Fruit fly (Drosophila melanogaster) Kc167 (cell line): ENCODE measurements around the gene CG33303.

ENCODE experiments used
- Myc ChIP-seq: fragments of >200 bp; optimal IDR thresholded peaks from 2 replicates; lab custom pipeline; 2017; ENCODE audit warnings: missing external identifiers
- Sin3A ChIP-seq: fragments of >200 bp; optimal IDR thresholded peaks from 2 replicates; lab custom pipeline; 2018; ENCODE audit warnings: missing external identifiers
- h ChIP-seq: fragments of >200 bp; optimal IDR thresholded peaks from 3 replicates; lab custom pipeline; 2018; ENCODE audit warnings: missing external identifiers
- insv ChIP-seq: fragments of >200 bp; optimal IDR thresholded peaks from 3 replicates; lab custom pipeline; 2018; ENCODE audit warnings: missing external identifiers
- ttk ChIP-seq: sonication (Bioruptor generic); optimal IDR thresholded peaks from 2 replicates; lab custom pipeline; 2017; ENCODE audit warnings: missing external identifiers

- no peak for TF ChIP-seq Sin3A
- TF ChIP-seq Myc = no peak
- TF ChIP-seq ttk (lab: Kevin White, UChicago) = no peak
- no peak for TF ChIP-seq h (lab: Kevin White, UChicago)
- no peak for TF ChIP-seq insv
These were observed 10.8 kb upstream of the CG33303 start, which contains the start of the genes Cdk1 and mRpS7 for dm6 chr2L:10386208-10386805.
